Worm (Caenorhabditis elegans) whole organism, L2 larva: ENCODE data around the gene mmaa-1.
A peak's percentile ranks its signal among the peaks of the same experiment; 100 is the strongest.

Source experiments
- C34F6.9 ChIP-seq: fragments of 150-350 bp; optimal IDR thresholded peaks from 2 replicates; lab custom pipeline; 2014; ENCODE audit warnings: missing biosample characterization, missing genetic modification characterization
- F13H6.1 ChIP-seq: sonication (generic microtip); optimal IDR thresholded peaks from 2 replicates; lab custom pipeline; 2016; ENCODE audit warnings: missing genetic modification characterization, missing compliant biosample characterization
- R02D3.7 ChIP-seq: fragments of 150-350 bp; optimal IDR thresholded peaks from 2 replicates; lab custom pipeline; 2014; ENCODE audit warnings: missing biosample characterization, missing genetic modification characterization
- Y55F3AM.14 ChIP-seq: fragments of 200-800 bp; sonication (Bioruptor generic); optimal IDR thresholded peaks from 2 replicates; lab custom pipeline; 2018; ENCODE audit warnings: mild to moderate bottlenecking, missing genetic modification characterization, missing compliant biosample characterization
- ZK546.5 ChIP-seq: sonication (generic microtip); optimal IDR thresholded peaks from 2 replicates; lab custom pipeline; 2017; ENCODE audit warnings: missing biosample characterization, missing genetic modification characterization
- alr-1 ChIP-seq: fragments of 150-350 bp; optimal IDR thresholded peaks from 2 replicates; lab custom pipeline; 2014; ENCODE audit warnings: missing biosample characterization, missing genetic modification characterization
- aly-2 ChIP-seq: fragments of 150-350 bp; optimal IDR thresholded peaks from 2 replicates; lab custom pipeline; 2014; ENCODE audit warnings: missing biosample characterization, missing genetic modification characterization
- ama-1 ChIP-seq: fragments of 150-350 bp; optimal IDR thresholded peaks from 2 replicates; lab custom pipeline; 2018; ENCODE audit warnings: inconsistent platforms
- blmp-1 ChIP-seq: sonication (generic microtip); optimal IDR thresholded peaks from 2 replicates; lab custom pipeline; 2017; ENCODE audit warnings: missing genetic modification characterization, mild to moderate bottlenecking, missing compliant biosample characterization, antibody characterized with exemption, moderate library complexity; ENCODE audit not compliant: insufficient read depth
- ceh-16 ChIP-seq: fragments of 150-350 bp; optimal IDR thresholded peaks from 2 replicates; lab custom pipeline; 2014; ENCODE audit warnings: missing biosample characterization, missing genetic modification characterization
- ceh-82 ChIP-seq: fragments of 150-350 bp; optimal IDR thresholded peaks from 2 replicates; lab custom pipeline; 2014; ENCODE audit warnings: missing biosample characterization, missing genetic modification characterization
- crh-2 ChIP-seq: sonication (generic microtip); optimal IDR thresholded peaks from 2 replicates; lab custom pipeline; 2017; ENCODE audit warnings: missing biosample characterization, missing genetic modification characterization
- dmd-4 ChIP-seq: sonication (generic microtip); optimal IDR thresholded peaks from 2 replicates; lab custom pipeline; 2017; ENCODE audit warnings: missing biosample characterization, missing genetic modification characterization
- egl-27 ChIP-seq: sonication (generic microtip); optimal IDR thresholded peaks from 3 replicates; lab custom pipeline; 2017; ENCODE audit warnings: missing biosample characterization, missing genetic modification reagents, missing genetic modification characterization
- elt-1 ChIP-seq: fragments of 150-350 bp; optimal IDR thresholded peaks from 2 replicates; lab custom pipeline; 2014; ENCODE audit warnings: missing biosample characterization, missing genetic modification characterization
- elt-3 ChIP-seq: sonication (generic microtip); optimal IDR thresholded peaks from 2 replicates; lab custom pipeline; 2017; ENCODE audit warnings: missing biosample characterization, missing genetic modification characterization
- fos-1 ChIP-seq: fragments of 150-350 bp; optimal IDR thresholded peaks from 2 replicates; lab custom pipeline; 2014; ENCODE audit warnings: missing biosample characterization, missing genetic modification characterization
- gmeb-1 ChIP-seq: fragments of 150-350 bp; optimal IDR thresholded peaks from 2 replicates; lab custom pipeline; 2014; ENCODE audit warnings: missing biosample characterization, missing genetic modification characterization
- lin-11 ChIP-seq: fragments of 150-350 bp; sonication (generic microtip); optimal IDR thresholded peaks from 2 replicates; lab custom pipeline; 2014; ENCODE audit warnings: missing biosample characterization, missing genetic modification characterization, inconsistent platforms, mixed read lengths
- lin-13 ChIP-seq: fragments of 150-350 bp; optimal IDR thresholded peaks from 2 replicates; lab custom pipeline; 2014; ENCODE audit warnings: missing biosample characterization, missing genetic modification reagents, missing genetic modification characterization
- lin-39 ChIP-seq: fragments of 150-350 bp; optimal IDR thresholded peaks from 2 replicates; lab custom pipeline; 2014; ENCODE audit warnings: missing biosample characterization, missing genetic modification reagents, missing genetic modification characterization
- mab-5 ChIP-seq: fragments of 150-350 bp; optimal IDR thresholded peaks from 2 replicates; lab custom pipeline; 2014; ENCODE audit warnings: missing biosample characterization, missing genetic modification characterization
- mdl-1 ChIP-seq, 2 experiments: fragments of 150-350 bp in 1 of 2; sonication (generic microtip) in 1 of 2; optimal IDR thresholded peaks; 2 replicates each; lab custom pipeline; 2017; ENCODE audit warnings: missing biosample characterization in 2 of 2, missing genetic modification characterization in 2 of 2
- nhr-10 ChIP-seq: sonication (generic microtip); optimal IDR thresholded peaks from 2 replicates; lab custom pipeline; 2017; ENCODE audit warnings: missing biosample characterization, missing genetic modification characterization
- nhr-11 ChIP-seq: fragments of 150-350 bp; optimal IDR thresholded peaks from 2 replicates; lab custom pipeline; 2014; ENCODE audit warnings: missing biosample characterization, missing genetic modification characterization
- nhr-12 ChIP-seq: fragments of 150-350 bp; optimal IDR thresholded peaks from 2 replicates; lab custom pipeline; 2014; ENCODE audit warnings: missing biosample characterization, missing genetic modification characterization
- nhr-129 ChIP-seq: fragments of 150-350 bp; optimal IDR thresholded peaks from 2 replicates; lab custom pipeline; 2014; ENCODE audit warnings: missing biosample characterization, missing genetic modification characterization
- nhr-21 ChIP-seq: fragments of 150-350 bp; optimal IDR thresholded peaks from 2 replicates; lab custom pipeline; 2014; ENCODE audit warnings: missing biosample characterization, missing genetic modification characterization
- nhr-23 ChIP-seq: fragments of 150-350 bp; optimal IDR thresholded peaks from 2 replicates; lab custom pipeline; 2014; ENCODE audit warnings: missing biosample characterization, missing genetic modification reagents, missing genetic modification characterization
- nhr-237 ChIP-seq: fragments of 150-350 bp; optimal IDR thresholded peaks from 2 replicates; lab custom pipeline; 2014; ENCODE audit warnings: missing biosample characterization, missing genetic modification characterization
- nhr-25 ChIP-seq: fragments of 150-350 bp; sonication (generic microtip); optimal IDR thresholded peaks from 3 replicates; lab custom pipeline; 2014; ENCODE audit warnings: missing biosample characterization, missing genetic modification characterization
- nhr-6 ChIP-seq: fragments of 150-350 bp; optimal IDR thresholded peaks from 2 replicates; lab custom pipeline; 2014; ENCODE audit warnings: missing biosample characterization, missing genetic modification characterization
- nhr-77 ChIP-seq: fragments of 150-350 bp; optimal IDR thresholded peaks from 2 replicates; lab custom pipeline; 2014; ENCODE audit warnings: missing biosample characterization, missing genetic modification characterization
- peb-1 ChIP-seq: fragments of 150-350 bp; optimal IDR thresholded peaks from 2 replicates; lab custom pipeline; 2014; ENCODE audit warnings: missing biosample characterization, missing genetic modification characterization
- sem-4 ChIP-seq: fragments of 150-350 bp; optimal IDR thresholded peaks from 2 replicates; lab custom pipeline; 2014; ENCODE audit warnings: missing biosample characterization, missing genetic modification reagents, missing genetic modification characterization
- skn-1 ChIP-seq: sonication (generic microtip); optimal IDR thresholded peaks from 2 replicates; lab custom pipeline; 2017; ENCODE audit warnings: missing biosample characterization, missing genetic modification characterization
- sma-3 ChIP-seq: sonication (generic microtip); optimal IDR thresholded peaks from 2 replicates; lab custom pipeline; 2016; ENCODE audit warnings: missing genetic modification reagents, missing genetic modification characterization, missing compliant biosample characterization
- sma-9 ChIP-seq, 2 experiments: fragments of 150-350 bp in 1 of 2; sonication (generic microtip) in 1 of 2; optimal IDR thresholded peaks; 2 replicates each; lab custom pipeline; 2014 to 2016; ENCODE audit warnings: missing genetic modification characterization in 2 of 2, mild to moderate bottlenecking in 1 of 2, missing biosample characterization in 1 of 2, missing compliant biosample characterization in 1 of 2, missing genetic modification reagents in 1 of 2, moderate library complexity in 1 of 2
- snpc-4 ChIP-seq: fragments of 150-350 bp; optimal IDR thresholded peaks from 2 replicates; lab custom pipeline; 2014; ENCODE audit warnings: missing biosample characterization, missing genetic modification characterization
- unc-39 ChIP-seq: fragments of 150-350 bp; optimal IDR thresholded peaks from 2 replicates; lab custom pipeline; 2014; ENCODE audit warnings: missing biosample characterization, missing genetic modification characterization
- unc-55 ChIP-seq: fragments of 150-350 bp; sonication (generic microtip); optimal IDR thresholded peaks from 3 replicates; lab custom pipeline; 2014; ENCODE audit warnings: missing biosample characterization, missing genetic modification reagents, missing genetic modification characterization
- unc-62 ChIP-seq: fragments of 150-350 bp; optimal IDR thresholded peaks from 2 replicates; lab custom pipeline; 2014; ENCODE audit warnings: missing biosample characterization, missing genetic modification reagents, missing genetic modification characterization
- zag-1 ChIP-seq: fragments of 150-350 bp; optimal IDR thresholded peaks from 2 replicates; lab custom pipeline; 2014; ENCODE audit warnings: missing biosample characterization, missing genetic modification characterization
- ztf-1 ChIP-seq: fragments of 200-800 bp; sonication (Bioruptor generic); conservative IDR thresholded peaks from 2 replicates; pipeline ENCODE4 v1.3.6; 2022; ENCODE audit warnings: missing genetic modification characterization, missing compliant biosample characterization
- ztf-11 ChIP-seq: sonication (generic microtip); optimal IDR thresholded peaks from 2 replicates; lab custom pipeline; 2017; ENCODE audit warnings: missing biosample characterization, missing genetic modification characterization
- ztf-4 ChIP-seq: fragments of 150-350 bp; optimal IDR thresholded peaks from 2 replicates; lab custom pipeline; 2014; ENCODE audit warnings: missing biosample characterization, missing genetic modification characterization

The mmaa-1 gene

ce11 chrII:7109956-7110355 lies 9.0 kb upstream of the mmaa-1 start, which contains the start of gene F10E7.9:
F10E7.9 (minus strand) TSS chrII:7110056.
- no peak for TF ChIP-seq lin-11 (tag; lab: Kevin White, UChicago)
- TF ChIP-seq, all 48 proteins: peak for 0

- TF ChIP-seq blmp-1 (tag; lab: Kevin White, UChicago) (no peak), ztf-1 (GFP tag; lab: Robert Waterston, UW) (no peak), nhr-237 (tag; lab: Kevin White, UChicago) (no peak), F13H6.1 (tag; lab: Kevin White, UChicago) (no peak), sem-4 (tag; lab: Kevin White, UChicago) (no peak), sma-9 (GFP tag; optimal IDR thresholded peaks at IDR 0.05; lab: Kevin White, UChicago) (no peak), sma-9 (tag; optimal IDR thresholded peaks at IDR 0.05; lab: Kevin White, UChicago) (no peak), mdl-1 (tag; optimal IDR thresholded peaks at IDR 0.05; lab: Kevin White, UChicago) (no peak), Y55F3AM.14 (no peak), sma-3 (GFP tag; lab: Kevin White, UChicago) (no peak), nhr-12 (tag; lab: Kevin White, UChicago) (no peak), elt-3 (tag; lab: Kevin White, UChicago) (no peak), nhr-6 (tag; lab: Kevin White, UChicago) (no peak), nhr-11 (no peak), ZK546.5 (no peak)
These were observed 5.3 kb upstream of the mmaa-1 start for ce11 chrII:7106313-7106712.

ce11 chrII:7104794-7105613 lies 4.0 kb upstream of the mmaa-1 start, which contains the start of the genes farl-11 and rpl-33:
farl-11 (minus strand) TSS chrII:7105035.
rpl-33 (plus strand) TSS chrII:7105563.
- TF ChIP-seq elt-1 (tag; lab: Kevin White, UChicago) (no peak), ceh-16 (tag; lab: Kevin White, UChicago) (no peak), nhr-77 (tag; lab: Kevin White, UChicago) (no peak), ceh-82 (no peak), snpc-4 (tag; lab: Kevin White, UChicago) (peak; percentile 51), sma-9 (GFP tag; optimal IDR thresholded peaks at IDR 0.05; lab: Kevin White, UChicago) (peak; percentile 77), sma-9 (tag; optimal IDR thresholded peaks at IDR 0.05; lab: Kevin White, UChicago) (no peak), lin-13 (GFP tag; lab: Kevin White, UChicago) (peak; percentile 76), elt-3 (tag; lab: Kevin White, UChicago) (no peak), unc-55 (GFP tag; lab: Kevin White, UChicago) (peak; percentile 98), ztf-11 (tag; lab: Kevin White, UChicago) (no peak), ztf-4 (tag; lab: Kevin White, UChicago) (peak; percentile 83), egl-27 (tag; lab: Kevin White, UChicago) (peak; percentile 21), F13H6.1 (tag; lab: Kevin White, UChicago) (peak; percentile 39), ztf-1 (GFP tag; lab: Robert Waterston, UW) (no peak), sem-4 (tag; lab: Kevin White, UChicago) (peak; percentile 75), lin-11 (tag; lab: Kevin White, UChicago) (peak; percentile 59), gmeb-1 (tag; lab: Kevin White, UChicago) (peak; percentile 82), Y55F3AM.14 (peak; percentile 25), zag-1 (tag; lab: Kevin White, UChicago) (peak; percentile 62), ama-1 (lab: Kevin White, UChicago) (peak; percentile 73), nhr-6 (tag; lab: Kevin White, UChicago) (peak; percentile 48), nhr-129 (tag; lab: Kevin White, UChicago) (peak; percentile 94), unc-62 (GFP tag; lab: Kevin White, UChicago) (no peak), R02D3.7 (tag; lab: Kevin White, UChicago) (no peak), blmp-1 (tag; lab: Kevin White, UChicago) (no peak), mdl-1 (tag; optimal IDR thresholded peaks at IDR 0.05; lab: Kevin White, UChicago) (no peak), nhr-23 (no peak), nhr-237 (tag; lab: Kevin White, UChicago) (peak; percentile 2), skn-1 (no peak), C34F6.9 (peak; percentile 98), lin-39 (tag; lab: Kevin White, UChicago) (no peak), aly-2 (tag; lab: Kevin White, UChicago) (no peak), nhr-11 (no peak), fos-1 (tag; lab: Kevin White, UChicago) (peak; percentile 65), alr-1 (tag; lab: Kevin White, UChicago) (no peak), nhr-21 (tag; lab: Kevin White, UChicago) (peak; percentile 70), nhr-25 (tag; lab: Kevin White, UChicago) (peak; percentile 69), sma-3 (GFP tag; lab: Kevin White, UChicago) (peak; percentile 75), dmd-4 (tag; lab: Kevin White, UChicago) (no peak), nhr-10 (tag; lab: Kevin White, UChicago) (no peak), crh-2 (tag; lab: Kevin White, UChicago) (peak; percentile 85), peb-1 (tag; lab: Kevin White, UChicago) (no peak), mab-5 (tag; lab: Kevin White, UChicago) (peak; percentile 11), unc-39 (tag; lab: Kevin White, UChicago) (no peak)
